Worm (Caenorhabditis elegans) whole organism, L1 larva: ENCODE results near the gene gcy-7.

ENCODE experiments used
- lin-13 ChIP-seq: fragments of 150-350 bp; optimal IDR thresholded peaks from 2 replicates; lab custom pipeline; 2014; ENCODE audit warnings: missing biosample characterization, missing genetic modification reagents, missing genetic modification characterization
- mep-1 ChIP-seq: fragments of 150-350 bp; optimal IDR thresholded peaks from 2 replicates; lab custom pipeline; 2014; ENCODE audit warnings: missing biosample characterization, missing genetic modification characterization
- nhr-28 ChIP-seq: fragments of 150-350 bp; optimal IDR thresholded peaks from 2 replicates; lab custom pipeline; 2014; ENCODE audit warnings: missing biosample characterization, missing genetic modification characterization
- unc-98 ChIP-seq: fragments of 200-800 bp; sonication (Bioruptor generic); IDR thresholded peaks from 2 replicates; pipeline ENCODE4 v1.3.6; 2022; ENCODE audit warnings: missing genetic modification characterization, missing compliant biosample characterization

- TF ChIP-seq lin-13 (GFP tag; lab: Kevin White, UChicago) (no peak), mep-1 (tag; lab: Kevin White, UChicago) (no peak), unc-98 (no peak), nhr-28 (tag; lab: Kevin White, UChicago) (no peak)
These were observed 1.2 kb upstream of the gcy-7 start, which contains the start of gene hsp-17 for ce11 chrV:8385879-8386530.
